Fruit fly (Drosophila melanogaster): Measurements from ENCODE around the gene MED6.

- TF ChIP-seq CTCF (optimal IDR thresholded peaks at IDR 0.05): no peak
- TF ChIP-seq CG8478 (optimal IDR thresholded peaks at IDR 0.05): no peak
These were observed 15.7 kb upstream of the MED6 start, which contains the start of the genes MtnA and CG8500 for dm6 chr3R:9784341-9785062.

Measured in S2 (cell line).